Fruit fly (Drosophila melanogaster): ENCODE data around the gene fkh.

Gene fkh

dm6 chr3R:28556385-28556784 is 28.7 kb downstream of the fkh start:
- TF ChIP-seq CG16779 (tag; optimal IDR thresholded peaks at IDR 0.05) (no peak), fkh (GFP tag; optimal IDR thresholded peaks at IDR 0.05) (peak; percentile 99)

- TF ChIP-seq OdsH (GFP tag; optimal IDR thresholded peaks at IDR 0.05) (no peak), svp (GFP tag) (no peak), fkh (GFP tag; optimal IDR thresholded peaks at IDR 0.05) (peak; percentile 52), lz (GFP tag; optimal IDR thresholded peaks at IDR 0.05) (no peak), CG6854 (GFP tag; optimal IDR thresholded peaks at IDR 0.05) (no peak), Gug (GFP tag; IDR thresholded peaks at IDR 0.05) (no peak)
Observed at dm6 chr3R:28555793-28556192, 29.3 kb downstream of the fkh start.

DNA sequence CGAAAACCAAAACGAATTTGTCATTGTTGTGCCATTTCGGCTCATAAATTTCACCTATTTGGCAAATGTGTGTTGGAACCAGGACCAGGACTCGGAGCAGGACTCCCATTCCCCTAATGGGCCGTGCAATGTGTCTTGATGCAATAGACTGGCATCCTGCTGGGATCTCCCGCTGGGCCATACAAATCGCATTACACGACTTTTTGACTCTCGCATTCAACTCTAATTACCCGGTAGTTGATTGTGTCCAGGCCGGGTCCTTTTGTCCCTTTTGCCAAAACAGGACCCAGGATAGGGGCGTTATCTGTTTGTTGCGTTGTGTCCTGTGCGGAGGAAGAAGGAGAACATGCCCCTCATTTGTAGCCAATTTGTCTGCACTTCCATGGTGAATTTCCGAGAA is 29.7 kb downstream of the fkh start:
- no peak for TF ChIP-seq fkh (GFP tag; optimal IDR thresholded peaks at IDR 0.05)
- TF ChIP-seq cyc (GFP tag; optimal IDR thresholded peaks at IDR 0.05): no peak
- TF ChIP-seq CG16779 (tag; optimal IDR thresholded peaks at IDR 0.05): no peak
- TF ChIP-seq Blimp-1 (GFP tag; optimal IDR thresholded peaks at IDR 0.05): no peak
- TF ChIP-seq achi (GFP tag; optimal IDR thresholded peaks at IDR 0.05): no peak
- no peak for TF ChIP-seq ss (GFP tag; optimal IDR thresholded peaks at IDR 0.05)

DNA sequence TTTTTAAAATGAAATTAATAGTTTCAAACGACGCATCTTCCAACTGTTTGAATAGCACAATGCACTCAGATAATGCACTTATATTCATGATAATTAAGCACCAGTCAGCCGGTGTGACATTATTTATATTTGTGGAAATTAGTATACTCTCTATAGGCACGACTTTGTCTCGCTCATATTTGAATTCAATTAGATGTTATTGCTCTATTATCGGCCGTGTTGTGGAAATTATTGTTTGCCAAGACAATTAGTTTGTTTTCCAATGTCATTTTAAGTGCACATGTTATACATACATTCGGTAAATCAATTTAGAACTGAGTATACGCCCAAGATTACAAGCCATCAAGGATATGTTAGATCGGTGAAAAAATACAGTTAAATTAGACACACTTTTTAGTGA is 32.0 kb downstream of the fkh start:
- TF ChIP-seq Blimp-1 (GFP tag; optimal IDR thresholded peaks at IDR 0.05): no peak
- no peak for TF ChIP-seq CG10669 (GFP tag; optimal IDR thresholded peaks at IDR 0.05)
- TF ChIP-seq CG6792 (GFP tag; optimal IDR thresholded peaks at IDR 0.05): no peak
- TF ChIP-seq fkh (GFP tag; optimal IDR thresholded peaks at IDR 0.05): peak; percentile 52
- no peak for TF ChIP-seq Eip78C (GFP tag)
- TF ChIP-seq fd85E (GFP tag; optimal IDR thresholded peaks at IDR 0.05): no peak

DNA sequence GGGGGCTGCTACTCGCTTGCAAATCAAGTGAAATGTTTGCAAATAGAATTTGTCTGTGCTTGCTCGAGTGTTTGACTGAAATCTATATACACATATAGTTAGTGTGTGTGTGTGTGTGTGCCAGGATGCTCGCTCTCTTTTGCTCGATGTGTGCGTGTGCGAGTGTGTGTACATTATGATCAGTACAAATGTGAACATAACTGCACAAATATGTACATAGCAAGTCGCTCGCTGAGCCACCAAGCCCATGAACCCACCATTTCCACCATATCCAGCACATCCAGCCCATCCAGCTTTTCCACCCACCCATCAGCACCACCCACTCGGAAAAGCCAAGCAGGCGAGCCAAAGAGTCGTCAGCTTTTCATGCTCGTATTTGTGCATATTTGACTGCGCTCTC is 32.8 kb downstream of the fkh start:
- TF ChIP-seq Hr4 (GFP tag; optimal IDR thresholded peaks at IDR 0.05) (no peak), acj6 (GFP tag; optimal IDR thresholded peaks at IDR 0.05) (no peak), fkh (GFP tag; optimal IDR thresholded peaks at IDR 0.05) (peak; percentile 87), CG31627 (GFP tag; optimal IDR thresholded peaks at IDR 0.05) (no peak), CG1621 (tag; optimal IDR thresholded peaks at IDR 0.05) (no peak), esn (GFP tag; optimal IDR thresholded peaks at IDR 0.05) (no peak), Sox14 (GFP tag; optimal IDR thresholded peaks at IDR 0.05) (no peak), CG8632 (GFP tag; optimal IDR thresholded peaks at IDR 0.05) (no peak)

DNA sequence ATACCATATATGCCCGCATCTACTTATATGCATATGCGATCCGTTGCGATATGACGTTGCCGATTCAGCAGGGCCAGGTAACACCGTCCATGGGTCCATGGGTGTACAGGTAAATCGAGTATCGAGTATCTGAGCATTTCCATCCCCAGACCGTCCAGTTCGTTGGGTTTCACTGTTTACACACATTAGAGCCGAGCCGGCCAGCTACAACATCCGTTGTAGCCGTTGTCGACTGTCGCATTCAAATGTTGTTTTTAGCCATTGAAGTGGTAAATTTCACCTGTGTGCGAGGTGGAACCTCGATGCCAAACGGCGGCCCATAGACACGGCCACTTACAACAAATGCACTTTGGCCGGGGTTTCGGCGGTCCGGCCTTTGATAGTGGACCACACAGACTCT is 36.6 kb downstream of the fkh start:
- TF ChIP-seq CG4318 (GFP tag; optimal IDR thresholded peaks at IDR 0.05): no peak
- no peak for TF ChIP-seq esn (GFP tag; optimal IDR thresholded peaks at IDR 0.05)
- TF ChIP-seq Met (GFP tag; optimal IDR thresholded peaks at IDR 0.05): no peak
- no peak for TF ChIP-seq CG8632 (GFP tag; optimal IDR thresholded peaks at IDR 0.05)
- TF ChIP-seq fkh (GFP tag; optimal IDR thresholded peaks at IDR 0.05): peak; percentile 86
- no peak for TF ChIP-seq Ets21C (GFP tag; optimal IDR thresholded peaks at IDR 0.05)
- TF ChIP-seq lz (GFP tag; optimal IDR thresholded peaks at IDR 0.05): no peak

dm6 chr3R:28547129-28547753 is 37.8 kb downstream of the fkh start:
- TF ChIP-seq Eip75B (GFP tag; optimal IDR thresholded peaks at IDR 0.05) (no peak), Eip93F (GFP tag; optimal IDR thresholded peaks at IDR 0.05) (no peak), esn (GFP tag; optimal IDR thresholded peaks at IDR 0.05) (peak; percentile 12), spab (GFP tag; optimal IDR thresholded peaks at IDR 0.05) (no peak), fkh (GFP tag; optimal IDR thresholded peaks at IDR 0.05) (peak; percentile 100), CG10669 (GFP tag; optimal IDR thresholded peaks at IDR 0.05) (no peak), fd59A (GFP tag; optimal IDR thresholded peaks at IDR 0.05) (no peak), pdm3 (GFP tag; optimal IDR thresholded peaks at IDR 0.05) (no peak), Eip78C (GFP tag) (peak; percentile 52), CG6163 (GFP tag; IDR thresholded peaks at IDR 0.05) (no peak), CG8632 (GFP tag; optimal IDR thresholded peaks at IDR 0.05) (no peak), CG3919 (GFP tag; optimal IDR thresholded peaks at IDR 0.05) (peak; percentile 0), eg (GFP tag; IDR thresholded peaks at IDR 0.05) (peak; percentile 36; the same call in 1 of the 3 replicates)
